Fruit fly (Drosophila melanogaster) whole organism, embryonic: ENCODE data around the gene Ublcp1.

ENCODE experiments used
- BEAF-32 ChIP-seq: fragments of 200-800 bp; sonication (Bioruptor generic); optimal IDR thresholded peaks from 3 replicates; lab custom pipeline; 2017; ENCODE audit warnings: missing biosample characterization, missing genetic modification characterization, mild to moderate bottlenecking, moderate library complexity, missing genetic modification reagents
- CG10209 ChIP-seq: fragments of 200-800 bp; sonication (Bioruptor generic); optimal IDR thresholded peaks from 3 replicates; lab custom pipeline; 2017; ENCODE audit warnings: missing biosample characterization, mild to moderate bottlenecking, missing genetic modification characterization, missing genetic modification reagents
- CG13123 ChIP-seq: fragments of 200-800 bp; sonication (Bioruptor generic); optimal IDR thresholded peaks from 2 replicates; lab custom pipeline; 2016; ENCODE audit warnings: missing biosample characterization, missing genetic modification characterization
- CG15011 ChIP-seq: fragments of 200-800 bp; sonication (Bioruptor generic); optimal IDR thresholded peaks from 3 replicates; lab custom pipeline; 2018; ENCODE audit warnings: missing biosample characterization, mild to moderate bottlenecking, missing genetic modification characterization
- CG16813 ChIP-seq: fragments of 200-800 bp; sonication (Bioruptor generic); IDR thresholded peaks from 3 replicates; pipeline ENCODE4 v1.3.6; 2022; ENCODE audit warnings: missing biosample characterization, missing genetic modification characterization; ENCODE audit not compliant: partially characterized antibody
- CG18262 ChIP-seq: fragments of 200-800 bp; optimal IDR thresholded peaks from 3 replicates; lab custom pipeline; 2019; ENCODE audit warnings: missing biosample characterization, mild to moderate bottlenecking, missing genetic modification characterization, moderate library complexity
- CG18764 ChIP-seq: fragments of 200-800 bp; sonication (Bioruptor generic); optimal IDR thresholded peaks from 3 replicates; lab custom pipeline; 2016; ENCODE audit warnings: missing biosample characterization, missing genetic modification characterization
- CG2129 ChIP-seq: fragments of 200-800 bp; sonication (Bioruptor generic); IDR thresholded peaks from 2 replicates; pipeline ENCODE4 v1.3.6; 2022; ENCODE audit warnings: missing biosample characterization, missing genetic modification characterization; ENCODE audit not compliant: partially characterized antibody
- CG2712 ChIP-seq: fragments of 200-800 bp; optimal IDR thresholded peaks from 3 replicates; lab custom pipeline; 2019; ENCODE audit warnings: missing biosample characterization, mild to moderate bottlenecking, missing genetic modification characterization, moderate library complexity
- CG34224 ChIP-seq: fragments of 200-800 bp; sonication (Bioruptor generic); IDR thresholded peaks from 3 replicates; pipeline ENCODE4 v1.3.6; 2022; ENCODE audit warnings: missing biosample characterization, missing genetic modification characterization; ENCODE audit not compliant: partially characterized antibody
- CG34376 ChIP-seq: fragments of 200-800 bp; sonication (Bioruptor generic); optimal IDR thresholded peaks from 2 replicates; lab custom pipeline; 2018; ENCODE audit warnings: missing biosample characterization, mild to moderate bottlenecking, missing genetic modification characterization
- CG3726 ChIP-seq: fragments of 200-800 bp; sonication (Bioruptor generic); IDR thresholded peaks from 3 replicates; pipeline ENCODE4, ENCODE4 v1.3.6; 2022; ENCODE audit warnings: missing biosample characterization, missing genetic modification characterization
- CG4617 ChIP-seq: fragments of 200-800 bp; sonication (Bioruptor generic); optimal IDR thresholded peaks from 3 replicates; lab custom pipeline; 2016; ENCODE audit warnings: missing biosample characterization, missing genetic modification characterization, borderline replicate concordance
- CG6683 ChIP-seq: fragments of 200-800 bp; sonication (Bioruptor generic); optimal IDR thresholded peaks from 2 replicates; lab custom pipeline; 2017; ENCODE audit warnings: missing biosample characterization, mild to moderate bottlenecking, missing genetic modification characterization, missing genetic modification reagents
- CG6791 ChIP-seq: fragments of 200-800 bp; sonication (Bioruptor generic); IDR thresholded peaks from 3 replicates; pipeline ENCODE4 v1.3.6; 2022; ENCODE audit warnings: missing biosample characterization, missing genetic modification characterization; ENCODE audit not compliant: partially characterized antibody
- CG6813 ChIP-seq: fragments of 200-800 bp; sonication (Bioruptor generic); optimal IDR thresholded peaks from 2 replicates; lab custom pipeline; 2017; ENCODE audit warnings: missing biosample characterization, missing genetic modification characterization, mild to moderate bottlenecking, moderate library complexity, missing genetic modification reagents
- CG7987 ChIP-seq: fragments of 200-800 bp; sonication (Bioruptor generic); optimal IDR thresholded peaks from 2 replicates; lab custom pipeline; 2018; ENCODE audit warnings: missing biosample characterization, mild to moderate bottlenecking, missing genetic modification characterization, moderate library complexity
- CG8359 ChIP-seq: fragments of 200-800 bp; sonication (Bioruptor generic); optimal IDR thresholded peaks from 2 replicates; lab custom pipeline; 2017; ENCODE audit warnings: missing biosample characterization, mild to moderate bottlenecking, missing genetic modification characterization, borderline replicate concordance
- CG9797 ChIP-seq: fragments of 200-800 bp; sonication (Bioruptor generic); optimal IDR thresholded peaks from 3 replicates; lab custom pipeline; 2018; ENCODE audit warnings: missing biosample characterization, mild to moderate bottlenecking, missing genetic modification characterization
- Doc3 ChIP-seq: fragments of 200-800 bp; sonication (Bioruptor generic); IDR thresholded peaks from 3 replicates; pipeline ENCODE4 v1.3.6; 2022; ENCODE audit warnings: missing biosample characterization, missing genetic modification characterization; ENCODE audit not compliant: partially characterized antibody
- Drgx ChIP-seq: fragments of 200-800 bp; sonication (Bioruptor generic); IDR thresholded peaks from 2 replicates; pipeline ENCODE4 v1.3.6; 2022; ENCODE audit warnings: missing biosample characterization, missing genetic modification characterization
- ERR ChIP-seq: fragments of 200-800 bp; sonication (Bioruptor generic); optimal IDR thresholded peaks from 2 replicates; lab custom pipeline; 2016; ENCODE audit warnings: missing biosample characterization, missing genetic modification characterization
- Elba2 ChIP-seq: fragments of 200-800 bp; sonication (Bioruptor generic); optimal IDR thresholded peaks from 3 replicates; lab custom pipeline; 2016; ENCODE audit warnings: missing biosample characterization, missing genetic modification characterization
- MBD-R2 ChIP-seq: fragments of 200-800 bp; sonication (Bioruptor generic); IDR thresholded peaks from 2 replicates; pipeline ENCODE4 v1.3.6; 2022; ENCODE audit warnings: missing biosample characterization, missing genetic modification characterization
- Pdp1 ChIP-seq, 2 experiments: fragments of 200-800 bp; sonication (Bioruptor generic); optimal IDR thresholded peaks; 3 replicates each; lab custom pipeline; 2016; ENCODE audit warnings: missing biosample characterization in 2 of 2, missing genetic modification characterization in 2 of 2, mild to moderate bottlenecking in 1 of 2, moderate library complexity in 1 of 2
- Ravus ChIP-seq: fragments of 200-800 bp; sonication (Bioruptor generic); IDR thresholded peaks from 2 replicates; pipeline ENCODE4 v1.3.6; 2022; ENCODE audit warnings: missing biosample characterization, missing genetic modification characterization
- Sry-δ ChIP-seq: fragments of 200-800 bp; sonication (Bioruptor generic); optimal IDR thresholded peaks from 2 replicates; lab custom pipeline; 2016; ENCODE audit warnings: missing biosample characterization, missing genetic modification characterization
- Trl ChIP-seq, 3 experiments: fragments of >200 bp in 2 of 3; fragments of 200-800 bp in 1 of 3; sonication (Bioruptor generic) in 1 of 3; optimal IDR thresholded peaks; 2 replicates in 1 of 3; 3 replicates in 2 of 3; lab custom pipeline; 2016 to 2017; ENCODE audit warnings: missing biosample characterization in 1 of 3, missing genetic modification characterization in 1 of 3
- Xrp1 ChIP-seq: fragments of 200-800 bp; sonication (Bioruptor generic); IDR thresholded peaks from 2 replicates; pipeline ENCODE4 v1.3.6; 2022; ENCODE audit warnings: missing biosample characterization, missing genetic modification characterization
- ato ChIP-seq: fragments of 200-800 bp; sonication (Bioruptor generic); IDR thresholded peaks from 2 replicates; pipeline ENCODE4 v1.3.6; 2022; ENCODE audit warnings: missing biosample characterization, missing genetic modification characterization; ENCODE audit not compliant: partially characterized antibody
- cato ChIP-seq: fragments of 200-800 bp; sonication (Bioruptor generic); optimal IDR thresholded peaks from 2 replicates; lab custom pipeline; 2016; ENCODE audit warnings: missing biosample characterization, missing genetic modification characterization, borderline replicate concordance
- danr ChIP-seq: fragments of 200-800 bp; sonication (Bioruptor generic); IDR thresholded peaks from 2 replicates; pipeline ENCODE4 v1.3.6; 2022; ENCODE audit warnings: missing biosample characterization, missing genetic modification characterization
- gce ChIP-seq: fragments of 200-800 bp; sonication (Bioruptor generic); IDR thresholded peaks from 3 replicates; pipeline ENCODE4 v1.3.6; 2022; ENCODE audit warnings: missing biosample characterization, missing genetic modification characterization
- gcm ChIP-seq: fragments of 200-800 bp; sonication (Bioruptor generic); optimal IDR thresholded peaks from 2 replicates; lab custom pipeline; 2019; ENCODE audit warnings: missing biosample characterization, mild to moderate bottlenecking, missing genetic modification characterization, moderate library complexity
- gcm2 ChIP-seq: fragments of 200-800 bp; sonication (Bioruptor generic); optimal IDR thresholded peaks from 2 replicates; lab custom pipeline; 2016; ENCODE audit warnings: missing biosample characterization, missing genetic modification characterization
- gem ChIP-seq: fragments of 200-800 bp; sonication (Bioruptor generic); optimal IDR thresholded peaks from 2 replicates; lab custom pipeline; 2019; ENCODE audit warnings: missing biosample characterization, mild to moderate bottlenecking, missing genetic modification characterization, moderate library complexity
- gsb ChIP-seq: fragments of 200-800 bp; sonication (Bioruptor generic); IDR thresholded peaks from 2 replicates; pipeline ENCODE4 v1.3.6; 2022; ENCODE audit warnings: missing biosample characterization, missing genetic modification characterization
- hbn ChIP-seq: fragments of 200-800 bp; sonication (Bioruptor generic); IDR thresholded peaks from 2 replicates; pipeline ENCODE4 v1.3.6; 2022; ENCODE audit warnings: missing biosample characterization, missing genetic modification characterization; ENCODE audit not compliant: partially characterized antibody
- lbe ChIP-seq: fragments of 200-800 bp; sonication (Bioruptor generic); optimal IDR thresholded peaks from 2 replicates; lab custom pipeline; 2016; ENCODE audit warnings: missing biosample characterization, mild to moderate bottlenecking, missing genetic modification characterization
- lilli ChIP-seq: fragments of 200-800 bp; sonication (Bioruptor generic); optimal IDR thresholded peaks from 3 replicates; lab custom pipeline; 2016; ENCODE audit warnings: missing biosample characterization, missing genetic modification characterization
- p53 ChIP-seq: fragments of 200-800 bp; sonication (Bioruptor generic); optimal IDR thresholded peaks from 2 replicates; lab custom pipeline; 2016; ENCODE audit warnings: missing biosample characterization, missing genetic modification characterization
- pan ChIP-seq, 4 experiments: fragments of >200 bp in 3 of 4; fragments of 200-800 bp in 1 of 4; sonication (Bioruptor generic) in 1 of 4; optimal IDR thresholded peaks in 3 of 4; IDR thresholded peaks in 1 of 4; 2 replicates each; pipeline versions ENCODE4 v1.3.6 to Lab custom; 2017 to 2022; ENCODE audit warnings: missing biosample characterization in 2 of 4, missing genetic modification characterization in 2 of 4, mixed read lengths in 1 of 4
- slbo ChIP-seq: fragments of 200-800 bp; sonication (Bioruptor generic); IDR thresholded peaks from 2 replicates; pipeline ENCODE4 v1.3.6; 2022; ENCODE audit warnings: missing biosample characterization, missing genetic modification characterization
- stwl ChIP-seq: fragments of 200-800 bp; sonication (Bioruptor generic); optimal IDR thresholded peaks from 3 replicates; lab custom pipeline; 2018; ENCODE audit warnings: missing biosample characterization, mild to moderate bottlenecking, missing genetic modification characterization, moderate library complexity
- trem ChIP-seq: fragments of 200-800 bp; optimal IDR thresholded peaks from 3 replicates; lab custom pipeline; 2019; ENCODE audit warnings: missing biosample characterization, mild to moderate bottlenecking, missing genetic modification characterization, moderate library complexity
- unc-4 ChIP-seq: fragments of 200-800 bp; sonication (Bioruptor generic); IDR thresholded peaks from 2 replicates; pipeline ENCODE4 v1.3.6; 2022; ENCODE audit warnings: missing biosample characterization, missing genetic modification characterization; ENCODE audit not compliant: partially characterized antibody
- vnd ChIP-seq: fragments of 200-800 bp; sonication (Bioruptor generic); IDR thresholded peaks from 3 replicates; pipeline ENCODE4 v1.3.6; 2022; ENCODE audit warnings: missing biosample characterization, missing genetic modification characterization; ENCODE audit not compliant: partially characterized antibody

Gene Ublcp1

DNA sequence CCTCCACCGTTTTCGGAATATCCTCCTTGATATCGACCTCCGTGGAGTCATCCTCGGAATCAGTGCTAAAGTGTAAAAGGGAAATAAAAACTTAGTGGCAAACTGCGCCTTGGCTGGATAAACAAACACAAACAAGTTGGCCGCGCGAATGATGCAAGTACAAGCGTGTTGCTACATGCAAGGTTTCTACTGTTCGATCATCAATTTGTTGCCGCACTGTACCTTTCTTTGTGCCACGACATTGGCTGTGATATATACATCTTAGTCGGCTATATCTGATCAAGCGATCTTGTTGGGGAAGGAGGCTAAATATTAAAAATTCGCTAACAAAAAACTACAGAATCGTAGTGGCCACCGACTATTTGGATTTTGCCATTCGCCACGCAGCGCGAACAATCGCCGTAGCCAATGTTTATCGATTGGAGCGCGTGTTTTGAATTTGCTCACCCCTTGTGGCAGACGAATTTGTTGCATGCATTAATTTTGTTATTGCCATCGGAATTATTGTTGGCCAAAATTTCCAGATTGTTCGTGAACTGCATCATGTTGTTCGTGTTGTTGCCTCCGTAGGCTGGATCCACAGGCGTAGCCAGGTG, 8.1 kb upstream of the Ublcp1 start (continued):
- TF ChIP-seq Elba2 (GFP tag; lab: Kevin White, UChicago) (no peak), CG6683 (GFP tag; lab: Kevin White, UChicago) (no peak), CG6813 (GFP tag; lab: Kevin White, UChicago) (no peak), cato (GFP tag; lab: Kevin White, UChicago) (no peak), Sry-δ (GFP tag; lab: Kevin White, UChicago) (peak; percentile 55), CG4617 (GFP tag; lab: Kevin White, UChicago) (no peak), CG18764 (GFP tag; lab: Kevin White, UChicago) (no peak), Trl (optimal IDR thresholded peaks at IDR 0.05; lab: Kevin White, UChicago) (no peak), Trl (GFP tag; optimal IDR thresholded peaks at IDR 0.05; lab: Kevin White, UChicago) (no peak), Pdp1 (GFP tag; optimal IDR thresholded peaks at IDR 0.05; lab: Kevin White, UChicago) (peak in 1 of 2 experiments; percentile 39), CG8359 (GFP tag; lab: Kevin White, UChicago) (no peak), Ravus (GFP tag; lab: Robert Waterston, UW) (no peak), slbo (GFP tag; lab: Robert Waterston, UW) (no peak), BEAF-32 (GFP tag; lab: Kevin White, UChicago) (peak; percentile 53), CG34224 (GFP tag; lab: Robert Waterston, UW) (peak; percentile 13; the same call in 1 of the 3 replicates), lilli (GFP tag; lab: Kevin White, UChicago) (no peak), Drgx (GFP tag; lab: Robert Waterston, UW) (no peak), Doc3 (GFP tag; lab: Robert Waterston, UW) (peak; percentile 16; the same call in 2 of the 3 replicates), CG9797 (no peak), CG15011 (no peak), pan (optimal IDR thresholded peaks at IDR 0.05; lab: Kevin White, UChicago) (no peak), pan (GFP tag; optimal IDR thresholded peaks at IDR 0.05 in 1 of 2, IDR thresholded peaks at IDR 0.05 in 1 of 2) (no peak), CG10209 (no peak), vnd (0 out of 3 replicates have a peak, but pooled peaks have one; percentile 12), CG34376 (no peak), hbn (GFP tag; lab: Robert Waterston, UW) (peak; percentile 42), gcm (GFP tag; lab: Kevin White, UChicago) (no peak), danr (no peak), gce (GFP tag; lab: Robert Waterston, UW) (no peak), ERR (GFP tag; lab: Kevin White, UChicago) (no peak), CG16813 (GFP tag; lab: Robert Waterston, UW) (no peak; the same call in 2 of the 3 replicates), trem (peak; percentile 61), CG2712 (tag; lab: Kevin White, UChicago) (no peak), Xrp1 (GFP tag; lab: Robert Waterston, UW) (no peak), CG2129 (GFP tag; lab: Robert Waterston, UW) (0 out of 2 replicates have a peak, but pooled peaks have one; percentile 11), CG13123 (GFP tag; lab: Kevin White, UChicago) (no peak), CG3726 (no peak), stwl (peak; percentile 4), p53 (GFP tag; lab: Kevin White, UChicago) (peak; percentile 99), CG7987 (GFP tag; lab: Kevin White, UChicago) (no peak), CG18262 (tag; lab: Kevin White, UChicago) (no peak), gcm2 (GFP tag; lab: Kevin White, UChicago) (no peak), unc-4 (GFP tag; lab: Robert Waterston, UW) (0 out of 2 replicates have a peak, but pooled peaks have one; percentile 17), MBD-R2 (peak; percentile 51; the same call in 1 of the 2 replicates), gsb (GFP tag; lab: Robert Waterston, UW) (no peak), gem (tag; lab: Kevin White, UChicago) (no peak), ato (GFP tag; lab: Robert Waterston, UW) (no peak), lbe (GFP tag; lab: Kevin White, UChicago) (no peak), CG6791 (GFP tag; lab: Robert Waterston, UW) (peak; percentile 43; the same call in 1 of the 3 replicates)
